Fruit fly (Drosophila melanogaster) whole organism: ENCODE measurements around the gene CG4229.

ENCODE experiments used
- psq ChIP-seq: fragments of >200 bp; optimal IDR thresholded peaks from 2 replicates; lab custom pipeline; 2017
- usp ChIP-seq: fragments of >200 bp; optimal IDR thresholded peaks from 2 replicates; lab custom pipeline; 2017; ENCODE audit warnings: missing biosample characterization, missing genetic modification characterization, mixed read lengths

DNA sequence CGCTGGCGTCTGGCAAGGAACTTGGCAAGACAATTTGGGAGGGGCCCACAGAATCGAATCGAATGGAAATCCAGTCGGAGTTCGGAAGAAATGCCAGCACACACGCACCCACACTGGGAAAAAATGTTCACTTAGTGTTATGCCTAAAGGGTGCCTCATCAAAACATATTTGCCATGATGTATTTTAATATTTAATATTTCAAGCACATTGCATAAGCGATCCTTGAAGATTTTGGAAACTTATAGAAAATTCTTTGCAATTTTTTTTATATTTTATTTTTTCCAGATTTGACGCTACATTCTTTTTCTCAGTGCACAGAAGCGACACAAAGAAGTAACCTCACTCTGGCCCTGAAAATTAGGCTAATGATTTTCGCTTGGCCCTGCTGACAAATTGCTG is 9.5 kb downstream of the CG4229 start:
- TF ChIP-seq psq = no peak
- no peak for TF ChIP-seq usp (GFP tag; lab: Kevin White, UChicago)
